Worm (Caenorhabditis elegans): ENCODE data around the gene ckb-4.

- TF ChIP-seq K02D7.2 (tag; optimal IDR thresholded peaks at IDR 0.05) (no peak), ceh-24 (tag; optimal IDR thresholded peaks at IDR 0.05) (no peak), pag-3 (tag; optimal IDR thresholded peaks at IDR 0.05; ENCODE audit: borderline replicate concordance) (no peak), elt-4 (tag; optimal IDR thresholded peaks at IDR 0.05) (no peak), tbx-2 (tag; optimal IDR thresholded peaks at IDR 0.05) (no peak), lim-6 (tag; optimal IDR thresholded peaks at IDR 0.05) (no peak), nfya-1 (tag; optimal IDR thresholded peaks at IDR 0.05) (no peak), unc-42 (tag; optimal IDR thresholded peaks at IDR 0.05) (no peak), ceh-18 (tag; optimal IDR thresholded peaks at IDR 0.05) (no peak)
Observed at ce11 chrV:2072807-2073206, 36.4 kb downstream of the ckb-4 start, which contains the start of gene Y40B10A.9.

Measured in whole organism, late embryonic.